Worm (Caenorhabditis elegans) whole organism, early embryonic: ENCODE data around the gene bath-33.

Experiments
- B0310.2 ChIP-seq: sonication (generic microtip); optimal IDR thresholded peaks from 2 replicates; lab custom pipeline; 2016; ENCODE audit warnings: mild to moderate bottlenecking, missing genetic modification characterization, missing compliant biosample characterization
- F13C5.2 ChIP-seq: sonication (generic microtip); optimal IDR thresholded peaks from 2 replicates; lab custom pipeline; 2017; ENCODE audit warnings: mild to moderate bottlenecking, missing genetic modification characterization, inconsistent platforms, missing compliant biosample characterization
- aly-1 ChIP-seq: sonication (generic microtip); optimal IDR thresholded peaks from 2 replicates; lab custom pipeline; 2016; ENCODE audit warnings: missing genetic modification characterization, missing compliant biosample characterization
- ama-1 ChIP-seq: fragments of 150-350 bp; optimal IDR thresholded peaks from 2 replicates; lab custom pipeline; 2014
- ceh-13 ChIP-seq: fragments of 200-800 bp; sonication (Bioruptor generic); optimal IDR thresholded peaks from 2 replicates; lab custom pipeline; 2018; ENCODE audit warnings: mild to moderate bottlenecking, missing genetic modification characterization, missing compliant biosample characterization
- ceh-36 ChIP-seq: sonication (generic microtip); optimal IDR thresholded peaks from 2 replicates; lab custom pipeline; 2016; ENCODE audit warnings: missing genetic modification characterization, inconsistent platforms, missing compliant biosample characterization
- ets-7 ChIP-seq: sonication (generic microtip); optimal IDR thresholded peaks from 2 replicates; lab custom pipeline; 2016; ENCODE audit warnings: missing genotype, missing genetic modification characterization, missing compliant biosample characterization
- flt-1 ChIP-seq: fragments of 200-800 bp; sonication (Bioruptor generic); IDR thresholded peaks from 2 replicates; pipeline ENCODE4 v1.3.6; 2022; ENCODE audit warnings: missing genetic modification characterization, missing compliant biosample characterization
- hmg-4 ChIP-seq: fragments of 200-800 bp; sonication (Bioruptor generic); optimal IDR thresholded peaks from 2 replicates; lab custom pipeline; 2018; ENCODE audit warnings: mild to moderate bottlenecking, missing genetic modification characterization, missing compliant biosample characterization
- hnd-1 ChIP-seq: sonication (generic microtip); optimal IDR thresholded peaks from 2 replicates; lab custom pipeline; 2016; ENCODE audit warnings: missing genetic modification characterization, missing compliant biosample characterization
- pes-1 ChIP-seq: fragments of 200-800 bp; sonication (Bioruptor generic); IDR thresholded peaks from 2 replicates; pipeline ENCODE4 v1.3.6; 2022; ENCODE audit warnings: missing genetic modification reagents, missing genetic modification characterization, missing compliant biosample characterization
- scrt-1 ChIP-seq: fragments of 200-800 bp; sonication (Bioruptor generic); IDR thresholded peaks from 2 replicates; pipeline ENCODE4 v1.3.6; 2022; ENCODE audit warnings: missing genetic modification characterization, missing compliant biosample characterization
- tbx-11 ChIP-seq: fragments of 200-800 bp; sonication (Bioruptor generic); IDR thresholded peaks from 2 replicates; pipeline ENCODE4 v1.3.6; 2022; ENCODE audit warnings: missing genetic modification characterization, missing compliant biosample characterization
- tra-4 ChIP-seq: sonication (generic microtip); optimal IDR thresholded peaks from 2 replicates; lab custom pipeline; 2017; ENCODE audit warnings: missing genetic modification characterization, missing compliant biosample characterization

DNA sequence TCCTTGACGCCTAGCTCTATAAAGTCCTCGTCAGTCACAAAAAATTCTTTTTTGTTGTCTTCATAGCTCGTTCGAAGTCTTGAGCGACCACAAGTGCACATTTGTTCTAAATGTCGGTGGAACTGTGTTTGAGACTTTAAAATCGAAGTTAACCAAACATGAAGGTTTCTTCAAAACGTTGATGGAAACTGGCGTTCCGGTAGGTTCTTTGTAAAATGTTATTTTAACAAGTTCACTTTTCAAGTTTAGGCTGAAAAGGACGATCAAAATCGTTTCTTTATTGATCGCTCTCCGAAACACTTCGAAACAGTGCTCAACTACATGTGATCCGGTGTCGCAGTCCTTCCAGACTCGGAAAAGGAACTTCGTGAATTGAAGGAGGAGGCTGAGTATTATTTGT, 18.6 kb upstream of the bath-33 start, which contains the start of gene fbxa-160:
- no peak for TF ChIP-seq B0310.2 (tag; lab: Kevin White, UChicago)
- TF ChIP-seq ama-1 (lab: Kevin White, UChicago), result no peak
- no peak for TF ChIP-seq scrt-1 (GFP tag; lab: Robert Waterston, UW)
- TF ChIP-seq ets-7, result no peak
- TF ChIP-seq hnd-1, result no peak
- TF ChIP-seq flt-1 (GFP tag; lab: Robert Waterston, UW), result no peak
- TF ChIP-seq pes-1 (GFP tag; lab: Robert Waterston, UW), result no peak
- no peak for TF ChIP-seq aly-1
- TF ChIP-seq ceh-36 (tag; lab: Kevin White, UChicago), result no peak
- no peak for TF ChIP-seq F13C5.2 (tag; lab: Kevin White, UChicago)
- no peak for TF ChIP-seq tra-4
- no peak for TF ChIP-seq tbx-11 (GFP tag; lab: Robert Waterston, UW)
- no peak for TF ChIP-seq ceh-13
- TF ChIP-seq hmg-4 (GFP tag; lab: Kevin White, UChicago), result no peak
